Worm (Caenorhabditis elegans) whole organism, L4 larva: ENCODE measurements around the gene B0361.14.

ENCODE experiments used
- Y75B8A.6 ChIP-seq: fragments of 200-800 bp; sonication (Bioruptor generic); IDR thresholded peaks from 2 replicates; pipeline ENCODE4 v1.3.6; 2022; ENCODE audit warnings: missing genetic modification reagents, missing genetic modification characterization, missing compliant biosample characterization
- aly-2 ChIP-seq: sonication (generic microtip); optimal IDR thresholded peaks from 2 replicates; lab custom pipeline; 2018; ENCODE audit warnings: missing biosample characterization, missing genetic modification characterization
- lir-3 ChIP-seq: sonication (generic microtip); optimal IDR thresholded peaks from 2 replicates; lab custom pipeline; 2016; ENCODE audit warnings: mild to moderate bottlenecking, missing genetic modification characterization, missing compliant biosample characterization
- madf-5 ChIP-seq, 2 experiments: fragments of 200-800 bp; sonication (Bioruptor generic); IDR thresholded peaks; 2 replicates each; pipeline ENCODE4 v1.3.6; 2022; ENCODE audit warnings: missing compliant biosample characterization in 2 of 2, missing genetic modification characterization in 2 of 2
- skn-1 ChIP-seq: fragments of 150-350 bp; optimal IDR thresholded peaks from 2 replicates; lab custom pipeline; 2014; ENCODE audit warnings: missing biosample characterization, missing genetic modification characterization
- unc-62 ChIP-seq, 3 experiments: fragments of 150-350 bp in 1 of 3; sonication (generic microtip); optimal IDR thresholded peaks in 2 of 3; peaks in 1 of 3; 1 replicate in 1 of 3; 2 replicates in 2 of 3; lab custom pipeline; 2014 to 2017; ENCODE audit warnings: missing biosample characterization in 3 of 3, missing genetic modification characterization in 3 of 3, missing genetic modification reagents in 3 of 3, missing genotype in 1 of 3
- zag-1 ChIP-seq: fragments of 150-350 bp; optimal IDR thresholded peaks from 2 replicates; lab custom pipeline; 2014; ENCODE audit warnings: missing biosample characterization, missing genetic modification characterization
- ztf-11 ChIP-seq: fragments of 150-350 bp; optimal IDR thresholded peaks from 2 replicates; lab custom pipeline; 2014; ENCODE audit warnings: missing biosample characterization, missing genetic modification characterization

- TF ChIP-seq lir-3 (tag; lab: Kevin White, UChicago) (no peak), madf-5 (GFP tag; IDR thresholded peaks at IDR 0.05; lab: Robert Waterston, UW) (no peak), ztf-11 (tag; lab: Kevin White, UChicago) (no peak), skn-1 (tag; lab: Kevin White, UChicago) (no peak), unc-62 (GFP tag; optimal IDR thresholded peaks at IDR 0.05 in 1 of 2; lab: Kevin White, UChicago) (peak in 1 of 2 experiments; percentile 87), unc-62 (tag; optimal IDR thresholded peaks at IDR 0.05; lab: Kevin White, UChicago) (no peak), aly-2 (tag; lab: Kevin White, UChicago) (no peak), zag-1 (tag; lab: Kevin White, UChicago) (no peak), Y75B8A.6 (GFP tag; lab: Robert Waterston, UW) (no peak)
These were observed 32.3 kb upstream of the B0361.14 start for ce11 chrIII:7331671-7332070.
